Fruit fly (Drosophila melanogaster): ENCODE data around the gene Pmi.

The Pmi gene

dm6 chr3L:5834245-5834644 is 54.4 kb downstream of the Pmi start (continued):
- no peak for TF ChIP-seq H2.0 (GFP tag; IDR thresholded peaks at IDR 0.05)
- no peak for TF ChIP-seq CG2129 (GFP tag; IDR thresholded peaks at IDR 0.05; ENCODE audit: partially characterized antibody)
- TF ChIP-seq CG17829 (tag; optimal IDR thresholded peaks at IDR 0.05) = no peak
- no peak for TF ChIP-seq CG9817 (tag; optimal IDR thresholded peaks at IDR 0.05)

Measured in whole organism, embryonic.